Worm (Caenorhabditis elegans) whole organism, early embryonic: Measurements from ENCODE around the gene try-13.

ENCODE experiments used
- B0310.2 ChIP-seq: sonication (generic microtip); optimal IDR thresholded peaks from 2 replicates; lab custom pipeline; 2016; ENCODE audit warnings: mild to moderate bottlenecking, missing genetic modification characterization, missing compliant biosample characterization
- F13C5.2 ChIP-seq: sonication (generic microtip); optimal IDR thresholded peaks from 2 replicates; lab custom pipeline; 2017; ENCODE audit warnings: mild to moderate bottlenecking, missing genetic modification characterization, inconsistent platforms, missing compliant biosample characterization
- aly-1 ChIP-seq: sonication (generic microtip); optimal IDR thresholded peaks from 2 replicates; lab custom pipeline; 2016; ENCODE audit warnings: missing genetic modification characterization, missing compliant biosample characterization
- ama-1 ChIP-seq: fragments of 150-350 bp; optimal IDR thresholded peaks from 2 replicates; lab custom pipeline; 2014
- ceh-13 ChIP-seq: fragments of 200-800 bp; sonication (Bioruptor generic); optimal IDR thresholded peaks from 2 replicates; lab custom pipeline; 2018; ENCODE audit warnings: mild to moderate bottlenecking, missing genetic modification characterization, missing compliant biosample characterization
- ceh-36 ChIP-seq: sonication (generic microtip); optimal IDR thresholded peaks from 2 replicates; lab custom pipeline; 2016; ENCODE audit warnings: missing genetic modification characterization, inconsistent platforms, missing compliant biosample characterization
- ets-7 ChIP-seq: sonication (generic microtip); optimal IDR thresholded peaks from 2 replicates; lab custom pipeline; 2016; ENCODE audit warnings: missing genotype, missing genetic modification characterization, missing compliant biosample characterization
- flt-1 ChIP-seq: fragments of 200-800 bp; sonication (Bioruptor generic); IDR thresholded peaks from 2 replicates; pipeline ENCODE4 v1.3.6; 2022; ENCODE audit warnings: missing genetic modification characterization, missing compliant biosample characterization
- hmbx-1 ChIP-seq: sonication (generic microtip); optimal IDR thresholded peaks from 2 replicates; lab custom pipeline; 2016; ENCODE audit warnings: mild to moderate bottlenecking, missing genetic modification characterization, missing compliant biosample characterization
- hmg-4 ChIP-seq: fragments of 200-800 bp; sonication (Bioruptor generic); optimal IDR thresholded peaks from 2 replicates; lab custom pipeline; 2018; ENCODE audit warnings: mild to moderate bottlenecking, missing genetic modification characterization, missing compliant biosample characterization
- hnd-1 ChIP-seq: sonication (generic microtip); optimal IDR thresholded peaks from 2 replicates; lab custom pipeline; 2016; ENCODE audit warnings: missing genetic modification characterization, missing compliant biosample characterization
- pes-1 ChIP-seq: fragments of 200-800 bp; sonication (Bioruptor generic); IDR thresholded peaks from 2 replicates; pipeline ENCODE4 v1.3.6; 2022; ENCODE audit warnings: missing genetic modification reagents, missing genetic modification characterization, missing compliant biosample characterization
- scrt-1 ChIP-seq: fragments of 200-800 bp; sonication (Bioruptor generic); IDR thresholded peaks from 2 replicates; pipeline ENCODE4 v1.3.6; 2022; ENCODE audit warnings: missing genetic modification characterization, missing compliant biosample characterization
- sea-1 ChIP-seq: fragments of 200-800 bp; sonication (Bioruptor generic); conservative IDR thresholded peaks from 2 replicates; pipeline ENCODE4 v1.3.6; 2022; ENCODE audit warnings: missing genetic modification characterization, missing compliant biosample characterization
- tbx-11 ChIP-seq: fragments of 200-800 bp; sonication (Bioruptor generic); IDR thresholded peaks from 2 replicates; pipeline ENCODE4 v1.3.6; 2022; ENCODE audit warnings: missing genetic modification characterization, missing compliant biosample characterization
- tbx-37 ChIP-seq: fragments of 200-800 bp; sonication (Bioruptor generic); conservative IDR thresholded peaks from 2 replicates; pipeline ENCODE4 v1.3.6; 2022; ENCODE audit warnings: missing genetic modification reagents, missing genetic modification characterization, missing compliant biosample characterization
- tra-4 ChIP-seq: sonication (generic microtip); optimal IDR thresholded peaks from 2 replicates; lab custom pipeline; 2017; ENCODE audit warnings: missing genetic modification characterization, missing compliant biosample characterization

Gene try-13

ce11 chrV:7449303-7449827 is 9.5 kb downstream of the try-13 start, which contains the start of gene try-12:
Gene try-12, plus strand, starts transcription at chrV:7449353.
- TF ChIP-seq scrt-1 (no peak), sea-1 (GFP tag; lab: Robert Waterston, UW) (no peak), pes-1 (GFP tag; lab: Robert Waterston, UW) (no peak), hmbx-1 (tag; lab: Kevin White, UChicago) (no peak), aly-1 (tag; lab: Kevin White, UChicago) (no peak), tra-4 (tag; lab: Kevin White, UChicago) (no peak), flt-1 (GFP tag; lab: Robert Waterston, UW) (no peak), ama-1 (lab: Kevin White, UChicago) (no peak), ceh-36 (tag; lab: Kevin White, UChicago) (no peak), tbx-11 (GFP tag; lab: Robert Waterston, UW) (no peak), ceh-13 (GFP tag; lab: Kevin White, UChicago) (no peak), F13C5.2 (no peak), ets-7 (tag; lab: Kevin White, UChicago) (no peak), hnd-1 (tag; lab: Kevin White, UChicago) (no peak), B0310.2 (tag; lab: Kevin White, UChicago) (no peak), tbx-37 (GFP tag; lab: Robert Waterston, UW) (no peak), hmg-4 (GFP tag; lab: Kevin White, UChicago) (no peak)

ce11 chrV:7451421-7451820 is 11.5 kb downstream of the try-13 start, which contains the start of gene try-11:
Gene try-11, plus strand, starts transcription at chrV:7451721.
- no peak for TF ChIP-seq aly-1 (tag; lab: Kevin White, UChicago)
- TF ChIP-seq pes-1 (GFP tag; lab: Robert Waterston, UW), result no peak
- TF ChIP-seq hnd-1 (tag; lab: Kevin White, UChicago), result no peak
- no peak for TF ChIP-seq hmg-4 (GFP tag; lab: Kevin White, UChicago)
- TF ChIP-seq B0310.2 (tag; lab: Kevin White, UChicago), result no peak
- no peak for TF ChIP-seq ama-1 (lab: Kevin White, UChicago)

- TF ChIP-seq flt-1 (GFP tag; lab: Robert Waterston, UW) (no peak), sea-1 (GFP tag; lab: Robert Waterston, UW) (no peak), pes-1 (GFP tag; lab: Robert Waterston, UW) (no peak), hmbx-1 (tag; lab: Kevin White, UChicago) (no peak), aly-1 (tag; lab: Kevin White, UChicago) (no peak), hmg-4 (GFP tag; lab: Kevin White, UChicago) (no peak), tra-4 (tag; lab: Kevin White, UChicago) (no peak)
These were observed 14.3 kb downstream of the try-13 start, which contains the start of gene try-8 for ce11 chrV:7454236-7454635. Gene try-8, minus strand, starts transcription at chrV:7454336.

- no peak for TF ChIP-seq ets-7 (tag; lab: Kevin White, UChicago)
- no peak for TF ChIP-seq F13C5.2
- TF ChIP-seq ama-1 (lab: Kevin White, UChicago), result no peak
- no peak for TF ChIP-seq sea-1 (GFP tag; lab: Robert Waterston, UW)
- TF ChIP-seq aly-1 (tag; lab: Kevin White, UChicago), result no peak
- no peak for TF ChIP-seq ceh-36 (tag; lab: Kevin White, UChicago)
- TF ChIP-seq hmbx-1 (tag; lab: Kevin White, UChicago), result no peak
- no peak for TF ChIP-seq flt-1 (GFP tag; lab: Robert Waterston, UW)
- no peak for TF ChIP-seq pes-1 (GFP tag; lab: Robert Waterston, UW)
- no peak for TF ChIP-seq hnd-1 (tag; lab: Kevin White, UChicago)
- TF ChIP-seq tbx-37 (GFP tag; lab: Robert Waterston, UW), result no peak
- TF ChIP-seq scrt-1, result no peak
- no peak for TF ChIP-seq tra-4 (tag; lab: Kevin White, UChicago)
- no peak for TF ChIP-seq ceh-13 (GFP tag; lab: Kevin White, UChicago)
- TF ChIP-seq hmg-4 (GFP tag; lab: Kevin White, UChicago), result no peak
- no peak for TF ChIP-seq tbx-11 (GFP tag; lab: Robert Waterston, UW)
- TF ChIP-seq B0310.2 (tag; lab: Kevin White, UChicago), result no peak
These were observed 15.1 kb downstream of the try-13 start, which contains the start of gene F25E5.2 for ce11 chrV:7455008-7455407. Gene F25E5.2, plus strand, starts transcription at chrV:7455308.

- TF ChIP-seq hmbx-1 (tag; lab: Kevin White, UChicago), result no peak
- no peak for TF ChIP-seq ets-7 (tag; lab: Kevin White, UChicago)
- TF ChIP-seq ama-1 (lab: Kevin White, UChicago), result no peak
- TF ChIP-seq B0310.2 (tag; lab: Kevin White, UChicago), result no peak
- TF ChIP-seq tra-4 (tag; lab: Kevin White, UChicago), result no peak
- no peak for TF ChIP-seq tbx-37 (GFP tag; lab: Robert Waterston, UW)
- TF ChIP-seq flt-1 (GFP tag; lab: Robert Waterston, UW), result no peak
- no peak for TF ChIP-seq hnd-1 (tag; lab: Kevin White, UChicago)
- TF ChIP-seq hmg-4 (GFP tag; lab: Kevin White, UChicago), result no peak
- no peak for TF ChIP-seq F13C5.2
- no peak for TF ChIP-seq aly-1 (tag; lab: Kevin White, UChicago)
- no peak for TF ChIP-seq scrt-1
- TF ChIP-seq sea-1 (GFP tag; lab: Robert Waterston, UW), result no peak
- TF ChIP-seq ceh-36 (tag; lab: Kevin White, UChicago), result no peak
- no peak for TF ChIP-seq pes-1 (GFP tag; lab: Robert Waterston, UW)
- no peak for TF ChIP-seq ceh-13 (GFP tag; lab: Kevin White, UChicago)
- no peak for TF ChIP-seq tbx-11 (GFP tag; lab: Robert Waterston, UW)
These were observed 21.0 kb downstream of the try-13 start, which contains the start of gene srh-92 for ce11 chrV:7460898-7461297. Gene srh-92, minus strand, starts transcription at chrV:7460998.

- TF ChIP-seq ama-1 (lab: Kevin White, UChicago) (no peak), hmg-4 (GFP tag; lab: Kevin White, UChicago) (no peak), tbx-11 (GFP tag; lab: Robert Waterston, UW) (no peak), hnd-1 (tag; lab: Kevin White, UChicago) (no peak), flt-1 (GFP tag; lab: Robert Waterston, UW) (no peak), sea-1 (GFP tag; lab: Robert Waterston, UW) (no peak), hmbx-1 (tag; lab: Kevin White, UChicago) (no peak), ets-7 (tag; lab: Kevin White, UChicago) (no peak), B0310.2 (tag; lab: Kevin White, UChicago) (no peak), tbx-37 (GFP tag; lab: Robert Waterston, UW) (no peak), tra-4 (tag; lab: Kevin White, UChicago) (no peak), pes-1 (GFP tag; lab: Robert Waterston, UW) (no peak), ceh-36 (tag; lab: Kevin White, UChicago) (no peak), ceh-13 (GFP tag; lab: Kevin White, UChicago) (no peak), aly-1 (tag; lab: Kevin White, UChicago) (no peak), F13C5.2 (no peak), scrt-1 (no peak)
These were observed 24.8 kb downstream of the try-13 start, which contains the start of gene srh-89 for ce11 chrV:7464696-7465095. Gene srh-89, minus strand, starts transcription at chrV:7464796.
